Worm (Caenorhabditis elegans) whole organism, L1 larva: ENCODE results near the gene Y57G11C.51.

Experiments used
- egl-27 ChIP-seq, 2 experiments: fragments of 150-350 bp in 1 of 2; sonication (generic microtip); optimal IDR thresholded peaks; 3 replicates each; lab custom pipeline; 2017 to 2018; ENCODE audit warnings: missing biosample characterization in 2 of 2, missing genetic modification characterization in 2 of 2, missing genetic modification reagents in 2 of 2
- grh-1 ChIP-seq: fragments of 200-800 bp; sonication (Bioruptor generic); IDR thresholded peaks from 2 replicates; pipeline ENCODE4 v1.3.6; 2022; ENCODE audit warnings: missing genetic modification reagents, missing genetic modification characterization, missing compliant biosample characterization
- lin-15B ChIP-seq: fragments of 150-350 bp; sonication (generic microtip); optimal IDR thresholded peaks from 3 replicates; lab custom pipeline; 2014; ENCODE audit warnings: missing biosample characterization, missing genetic modification characterization
- lir-3 ChIP-seq: sonication (generic microtip); optimal IDR thresholded peaks from 2 replicates; lab custom pipeline; 2016; ENCODE audit warnings: mild to moderate bottlenecking, missing genetic modification characterization, moderate library complexity, missing compliant biosample characterization; ENCODE audit not compliant: poor library complexity
- pag-3 ChIP-seq: sonication (generic microtip); optimal IDR thresholded peaks from 2 replicates; lab custom pipeline; 2017; ENCODE audit warnings: missing genetic modification characterization, mild to moderate bottlenecking, missing compliant biosample characterization, antibody characterized with exemption, borderline replicate concordance; ENCODE audit not compliant: insufficient read depth
- snpc-4 ChIP-seq: fragments of 150-350 bp; optimal IDR thresholded peaks from 2 replicates; lab custom pipeline; 2014; ENCODE audit warnings: missing biosample characterization, missing genetic modification characterization
- sptf-1 ChIP-seq: fragments of 150-350 bp; optimal IDR thresholded peaks from 2 replicates; lab custom pipeline; 2014; ENCODE audit warnings: missing biosample characterization, missing genetic modification characterization
- sup-37 ChIP-seq: fragments of 200-800 bp; sonication (Bioruptor generic); optimal IDR thresholded peaks from 2 replicates; lab custom pipeline; 2018; ENCODE audit warnings: mild to moderate bottlenecking, missing genetic modification characterization, missing compliant biosample characterization
- tlp-1 ChIP-seq: fragments of 150-350 bp; optimal IDR thresholded peaks from 2 replicates; lab custom pipeline; 2014; ENCODE audit warnings: missing biosample characterization, missing genetic modification characterization
- unc-86 ChIP-seq: sonication (generic microtip); optimal IDR thresholded peaks from 2 replicates; lab custom pipeline; 2016; ENCODE audit warnings: missing genetic modification characterization, missing compliant biosample characterization

Y57G11C.51 gene

DNA sequence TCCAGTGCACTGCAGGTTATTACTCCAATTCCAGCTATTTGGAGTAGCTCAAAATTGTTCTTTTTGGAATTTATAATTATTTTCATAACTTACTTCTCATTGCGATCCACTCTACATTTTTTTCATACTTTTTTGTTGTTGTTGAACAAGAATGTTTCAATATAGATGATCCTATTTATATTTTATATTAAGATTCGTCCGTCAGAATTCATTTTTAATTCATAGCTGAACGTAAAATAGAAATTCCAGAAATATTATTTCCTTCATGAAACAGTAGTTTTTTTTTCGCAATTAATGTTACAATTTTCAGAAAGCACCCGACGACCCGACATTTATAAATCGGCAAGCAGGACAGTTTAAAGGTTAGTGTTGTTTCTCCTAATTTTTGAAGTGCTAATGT is 46.1 kb downstream of the Y57G11C.51 start, which contains the start of gene Y57G11C.42:
TSS of gene Y57G11C.42 (plus strand) at position 301 of the 400 bp plus-strand sequence.
- no peak for TF ChIP-seq snpc-4 (tag; lab: Kevin White, UChicago)
- no peak for TF ChIP-seq sptf-1 (tag; lab: Kevin White, UChicago)
- TF ChIP-seq tlp-1 (tag; lab: Kevin White, UChicago): no peak
- no peak for TF ChIP-seq egl-27 (tag; optimal IDR thresholded peaks at IDR 0.05; lab: Kevin White, UChicago)
- TF ChIP-seq grh-1 (GFP tag; lab: Robert Waterston, UW): no peak
- no peak for TF ChIP-seq unc-86 (tag; lab: Kevin White, UChicago)
- TF ChIP-seq lir-3 (tag; lab: Kevin White, UChicago): no peak
- no peak for TF ChIP-seq pag-3 (tag; lab: Kevin White, UChicago)
- no peak for TF ChIP-seq sup-37 (GFP tag; lab: Kevin White, UChicago)
- TF ChIP-seq lin-15B (tag; lab: Kevin White, UChicago): no peak
- TF ChIP-seq, all 84 proteins: peak for 0
